Worm (Caenorhabditis elegans): ENCODE results near the gene Y54G11A.9.

Gene Y54G11A.9

ce11 chrII:14296320-14296719 lies 49.9 kb downstream of the Y54G11A.9 start (continued):
- TF ChIP-seq snpc-1.1 (tag; optimal IDR thresholded peaks at IDR 0.05; ENCODE audit: insufficient read depth) = no peak
- no peak for TF ChIP-seq chd-7 (tag; optimal IDR thresholded peaks at IDR 0.05)
- TF ChIP-seq Y56A3A.18 (GFP tag; IDR thresholded peaks at IDR 0.05) = no peak
- no peak for TF ChIP-seq unc-130 (GFP tag; optimal IDR thresholded peaks at IDR 0.05)
- TF ChIP-seq madf-3 (GFP tag; IDR thresholded peaks at IDR 0.05) = no peak
- no peak for TF ChIP-seq lsl-1 (GFP tag; optimal IDR thresholded peaks at IDR 0.05)
- no peak for TF ChIP-seq B0261.1 (tag; optimal IDR thresholded peaks at IDR 0.05)
- no peak for TF ChIP-seq ekl-4 (GFP tag; IDR thresholded peaks at IDR 0.05)
- no peak for TF ChIP-seq F10E7.11 (tag; optimal IDR thresholded peaks at IDR 0.05)
- no peak for TF ChIP-seq Y53F4B.3 (GFP tag; IDR thresholded peaks at IDR 0.05)
- no peak for TF ChIP-seq sdz-38 (tag; optimal IDR thresholded peaks at IDR 0.05)
- no peak for TF ChIP-seq egrh-3 (GFP tag; IDR thresholded peaks at IDR 0.05)
- no peak for TF ChIP-seq hlh-26 (GFP tag; conservative IDR thresholded peaks at IDR 0.05)
- TF ChIP-seq ceh-27 (GFP tag; optimal IDR thresholded peaks at IDR 0.05) = no peak
- TF ChIP-seq madf-8 (GFP tag; conservative IDR thresholded peaks at IDR 0.05) = no peak
- TF ChIP-seq attf-5 (GFP tag; optimal IDR thresholded peaks at IDR 0.05) = peak; percentile 20
- no peak for TF ChIP-seq F57C9.4 (tag; optimal IDR thresholded peaks at IDR 0.05)
- no peak for TF ChIP-seq ceh-91 (GFP tag; IDR thresholded peaks at IDR 0.05)
- TF ChIP-seq cebp-2 (GFP tag; IDR thresholded peaks at IDR 0.05) = no peak
- TF ChIP-seq ceh-58 (GFP tag; IDR thresholded peaks at IDR 0.05) = no peak
- TF ChIP-seq lag-1 (GFP tag; IDR thresholded peaks at IDR 0.05) = no peak
- no peak for TF ChIP-seq let-526 (GFP tag; IDR thresholded peaks at IDR 0.05)
- TF ChIP-seq ceh-40 (GFP tag; IDR thresholded peaks at IDR 0.05) = no peak
- no peak for TF ChIP-seq F39B2.1 (GFP tag; IDR thresholded peaks at IDR 0.05)
- no peak for TF ChIP-seq hrde-1 (tag; optimal IDR thresholded peaks at IDR 0.05; ENCODE audit: borderline replicate concordance)
- TF ChIP-seq mxl-1 (tag; optimal IDR thresholded peaks at IDR 0.05) = no peak
- TF ChIP-seq nhr-27 (tag; optimal IDR thresholded peaks at IDR 0.05) = no peak
- TF ChIP-seq cebp-1 (GFP tag; IDR thresholded peaks at IDR 0.05) = no peak
- peak; percentile 44 for TF ChIP-seq cebp-1 (tag; optimal IDR thresholded peaks at IDR 0.05)
- TF ChIP-seq madf-6 (GFP tag; IDR thresholded peaks at IDR 0.05) = no peak
- TF ChIP-seq ceh-100 (GFP tag; IDR thresholded peaks at IDR 0.05) = no peak
- no peak for TF ChIP-seq attf-6 (GFP tag; IDR thresholded peaks at IDR 0.05)
